Worm (Caenorhabditis elegans): ENCODE measurements around the gene Y54G2A.11.

Y54G2A.11 gene

DNA sequence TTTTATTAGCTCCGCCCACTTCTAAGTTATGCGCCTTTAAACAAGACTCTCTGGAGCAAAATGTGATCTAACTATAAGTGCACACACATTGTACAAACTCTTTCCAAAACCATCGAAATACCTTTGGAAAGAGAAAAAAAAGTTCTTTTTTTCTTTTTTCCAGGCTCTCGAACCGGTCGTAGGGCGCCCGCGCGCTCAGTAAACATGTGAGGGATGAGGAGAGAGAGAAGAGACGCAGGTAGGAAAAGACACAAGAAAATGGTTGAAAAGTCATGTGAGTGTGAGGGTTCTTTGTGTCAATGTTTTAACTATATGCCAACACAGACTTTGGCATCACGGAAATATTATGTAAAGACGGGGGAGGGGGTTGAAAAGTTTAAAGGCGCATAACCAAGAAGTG is 2.9 kb upstream of the Y54G2A.11 start (continued):
- no peak for TF ChIP-seq odd-2 (tag; optimal IDR thresholded peaks at IDR 0.05)
- TF ChIP-seq C08G9.2 (tag; optimal IDR thresholded peaks at IDR 0.05), result no peak
- no peak for TF ChIP-seq K09A11.1 (tag; optimal IDR thresholded peaks at IDR 0.05; ENCODE audit: insufficient read depth)
- no peak for TF ChIP-seq ref-2 (tag; optimal IDR thresholded peaks at IDR 0.05)
- TF ChIP-seq ahr-1 (tag; optimal IDR thresholded peaks at IDR 0.05), result no peak
- TF ChIP-seq pax-1 (tag; optimal IDR thresholded peaks at IDR 0.05), result no peak

ce11 chrIV:2773382-2773979 is 1.9 kb upstream of the Y54G2A.11 start:
- TF ChIP-seq C08G9.2 (tag; optimal IDR thresholded peaks at IDR 0.05), result no peak
- TF ChIP-seq hlh-30 (tag; optimal IDR thresholded peaks at IDR 0.05; ENCODE audit: insufficient read depth), result peak; percentile 69
- TF ChIP-seq ceh-31 (tag; optimal IDR thresholded peaks at IDR 0.05), result no peak
- no peak for TF ChIP-seq ceh-14 (tag; optimal IDR thresholded peaks at IDR 0.05)

ce11 chrIV:2772209-2772851 is 738 bp upstream of the Y54G2A.11 start:
- TF ChIP-seq hlh-30 (tag; optimal IDR thresholded peaks at IDR 0.05; ENCODE audit: insufficient read depth) (peak; percentile 58), npax-4 (tag; optimal IDR thresholded peaks at IDR 0.05) (no peak), pax-1 (tag; optimal IDR thresholded peaks at IDR 0.05) (no peak), hlh-6 (tag; optimal IDR thresholded peaks at IDR 0.05) (no peak)

DNA sequence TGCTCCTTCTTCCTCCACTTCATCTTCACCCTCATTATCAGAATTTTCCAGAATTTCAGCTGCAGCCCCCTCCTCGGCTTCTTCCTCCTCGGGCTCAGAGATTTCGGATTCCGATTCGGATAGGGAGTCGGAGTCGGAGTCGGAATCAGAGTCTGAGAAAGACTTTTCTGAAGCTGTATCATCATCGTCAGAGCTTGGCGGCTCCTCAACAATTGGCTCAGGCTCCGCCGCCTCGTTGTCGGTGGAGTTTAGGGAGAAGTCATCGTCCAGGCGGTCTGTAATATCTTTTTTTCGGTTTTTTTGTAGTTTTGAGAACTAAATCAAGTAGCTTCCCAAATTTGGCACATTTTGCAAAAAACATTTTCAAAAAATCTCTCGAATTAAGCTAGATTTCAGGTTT is 757 bp downstream of the Y54G2A.11 start:
- TF ChIP-seq ceh-2 (tag; optimal IDR thresholded peaks at IDR 0.05) (no peak), ceh-18 (tag; optimal IDR thresholded peaks at IDR 0.05) (no peak), hlh-13 (GFP tag; optimal IDR thresholded peaks at IDR 0.05) (no peak), dve-1 (tag; optimal IDR thresholded peaks at IDR 0.05) (no peak), ttx-3 (tag; optimal IDR thresholded peaks at IDR 0.05) (no peak), ceh-22 (tag; optimal IDR thresholded peaks at IDR 0.05) (no peak), pros-1 (tag; optimal IDR thresholded peaks at IDR 0.05) (no peak), ama-1 (optimal IDR thresholded peaks at IDR 0.05) (no peak), unc-55 (GFP tag; optimal IDR thresholded peaks at IDR 0.05) (no peak), tbx-2 (tag; optimal IDR thresholded peaks at IDR 0.05) (no peak), dmd-4 (tag; optimal IDR thresholded peaks at IDR 0.05; ENCODE audit: borderline replicate concordance) (no peak), pat-9 (tag; optimal IDR thresholded peaks at IDR 0.05) (no peak), madf-2 (tag; optimal IDR thresholded peaks at IDR 0.05) (no peak), eyg-1 (tag; optimal IDR thresholded peaks at IDR 0.05) (no peak), unc-86 (tag; optimal IDR thresholded peaks at IDR 0.05) (no peak)

- TF ChIP-seq fax-1 (tag; optimal IDR thresholded peaks at IDR 0.05), result no peak
- TF ChIP-seq sdc-2 (tag; optimal IDR thresholded peaks at IDR 0.05), result no peak
- TF ChIP-seq C38D4.7 (GFP tag; optimal IDR thresholded peaks at IDR 0.05), result no peak
- no peak for TF ChIP-seq ceh-34 (tag; optimal IDR thresholded peaks at IDR 0.05)
- no peak for TF ChIP-seq tbx-2 (tag; optimal IDR thresholded peaks at IDR 0.05)
- no peak for TF ChIP-seq dmd-4 (tag; optimal IDR thresholded peaks at IDR 0.05; ENCODE audit: borderline replicate concordance)
- no peak for TF ChIP-seq lin-11 (tag; optimal IDR thresholded peaks at IDR 0.05)
- no peak for TF ChIP-seq ttx-3 (tag; optimal IDR thresholded peaks at IDR 0.05)
- no peak for TF ChIP-seq ceh-19 (GFP tag; optimal IDR thresholded peaks at IDR 0.05)
- TF ChIP-seq F13H6.1 (tag; optimal IDR thresholded peaks at IDR 0.05), result no peak
- no peak for TF ChIP-seq hlh-30 (tag; optimal IDR thresholded peaks at IDR 0.05; ENCODE audit: insufficient read depth)
- TF ChIP-seq odd-2 (tag; optimal IDR thresholded peaks at IDR 0.05), result no peak
- TF ChIP-seq sox-4 (tag; optimal IDR thresholded peaks at IDR 0.05), result no peak
- TF ChIP-seq che-1 (tag; optimal IDR thresholded peaks at IDR 0.05), result no peak
- no peak for TF ChIP-seq pat-9 (tag; optimal IDR thresholded peaks at IDR 0.05)
- no peak for TF ChIP-seq hlh-15 (tag; optimal IDR thresholded peaks at IDR 0.05)
Observed at ce11 chrIV:2770067-2770466, 1.5 kb downstream of the Y54G2A.11 start.
